Worm (Caenorhabditis elegans) whole organism, L2 larva: ENCODE measurements around the gene frpr-12.

Experiments
- nhr-12 ChIP-seq: fragments of 150-350 bp; optimal IDR thresholded peaks from 2 replicates; lab custom pipeline; 2014; ENCODE audit warnings: missing biosample characterization, missing genetic modification characterization
- skn-1 ChIP-seq: sonication (generic microtip); optimal IDR thresholded peaks from 2 replicates; lab custom pipeline; 2017; ENCODE audit warnings: missing biosample characterization, missing genetic modification characterization
- ztf-11 ChIP-seq: sonication (generic microtip); optimal IDR thresholded peaks from 2 replicates; lab custom pipeline; 2017; ENCODE audit warnings: missing biosample characterization, missing genetic modification characterization

- TF ChIP-seq nhr-12 (tag; lab: Kevin White, UChicago) (no peak), ztf-11 (tag; lab: Kevin White, UChicago) (no peak), skn-1 (tag; lab: Kevin White, UChicago) (no peak)
These were observed 11.1 kb downstream of the frpr-12 start, which contains the start of gene mod-1 for ce11 chrV:8913940-8914339.
